Fruit fly (Drosophila melanogaster) whole organism, adult: ENCODE results near the gene Rbm13.

Source experiments
- CG11617 ChIP-seq: fragments of 200-800 bp; sonication (Bioruptor generic); optimal IDR thresholded peaks from 2 replicates; lab custom pipeline; 2017; ENCODE audit warnings: mild to moderate bottlenecking, missing biosample characterization, missing genetic modification reagents, missing genetic modification characterization
- CG12768 ChIP-seq: fragments of 200-800 bp; sonication (Bioruptor generic); optimal IDR thresholded peaks from 2 replicates; lab custom pipeline; 2017; ENCODE audit warnings: missing biosample characterization, missing genetic modification characterization, mild to moderate bottlenecking, moderate library complexity, missing genetic modification reagents
- CG14711 ChIP-seq: fragments of 200-800 bp; sonication (Bioruptor generic); optimal IDR thresholded peaks from 2 replicates; lab custom pipeline; 2018; ENCODE audit warnings: missing biosample characterization, mild to moderate bottlenecking, missing genetic modification characterization, moderate library complexity
- CG1620 ChIP-seq: fragments of 200-800 bp; sonication (Bioruptor generic); optimal IDR thresholded peaks from 2 replicates; lab custom pipeline; 2016; ENCODE audit warnings: missing biosample characterization, missing genetic modification characterization
- CG33017 ChIP-seq: fragments of 200-800 bp; sonication (Bioruptor generic); optimal IDR thresholded peaks from 2 replicates; lab custom pipeline; 2018; ENCODE audit warnings: missing biosample characterization, mild to moderate bottlenecking, missing genetic modification characterization, moderate library complexity
- CG5204 ChIP-seq: fragments of 200-800 bp; sonication (Bioruptor generic); optimal IDR thresholded peaks from 2 replicates; lab custom pipeline; 2016; ENCODE audit warnings: missing biosample characterization, missing genetic modification characterization
- CG7045 ChIP-seq: fragments of 200-800 bp; sonication (Bioruptor generic); optimal IDR thresholded peaks from 2 replicates; lab custom pipeline; 2017; ENCODE audit warnings: missing biosample characterization, mild to moderate bottlenecking, missing genetic modification characterization
- CG7101 ChIP-seq: fragments of 200-800 bp; sonication (Bioruptor generic); optimal IDR thresholded peaks from 2 replicates; lab custom pipeline; 2018; ENCODE audit warnings: missing biosample characterization, mild to moderate bottlenecking, missing genetic modification characterization, moderate library complexity
- Clk ChIP-seq: fragments of 200-800 bp; sonication (Bioruptor generic); optimal IDR thresholded peaks from 2 replicates; lab custom pipeline; 2017; ENCODE audit warnings: missing biosample characterization, missing genetic modification characterization
- Crg-1 ChIP-seq: fragments of 200-800 bp; sonication (Bioruptor generic); optimal IDR thresholded peaks from 2 replicates; lab custom pipeline; 2016; ENCODE audit warnings: missing biosample characterization, missing genetic modification characterization
- Hr96 ChIP-seq: fragments of 200-800 bp; sonication (Bioruptor generic); optimal IDR thresholded peaks from 2 replicates; lab custom pipeline; 2016; ENCODE audit warnings: missing biosample characterization, missing genetic modification characterization
- Mnt ChIP-seq: fragments of 200-800 bp; sonication (Bioruptor generic); optimal IDR thresholded peaks from 2 replicates; lab custom pipeline; 2016; ENCODE audit warnings: missing biosample characterization, mild to moderate bottlenecking, missing genetic modification characterization
- bab1 ChIP-seq: fragments of 200-800 bp; sonication (Bioruptor generic); optimal IDR thresholded peaks from 3 replicates; lab custom pipeline; 2019; ENCODE audit warnings: missing biosample characterization, mild to moderate bottlenecking, missing genetic modification characterization, moderate library complexity
- cic ChIP-seq: fragments of 200-800 bp; sonication (Bioruptor generic); optimal IDR thresholded peaks from 2 replicates; lab custom pipeline; 2017; ENCODE audit warnings: missing biosample characterization, mild to moderate bottlenecking, missing genetic modification characterization, moderate library complexity
- cnc ChIP-seq, 2 experiments: fragments of >200 bp; optimal IDR thresholded peaks; 2 replicates each; lab custom pipeline; 2017
- kay ChIP-seq: fragments of 200-800 bp; sonication (Bioruptor generic); peaks from one replicate; lab custom pipeline; 2016; ENCODE audit warnings: missing biosample characterization, missing genetic modification characterization, borderline replicate concordance
- ovo ChIP-seq: fragments of 200-800 bp; sonication (Bioruptor generic); optimal IDR thresholded peaks from 2 replicates; lab custom pipeline; 2016; ENCODE audit warnings: missing biosample characterization, missing genetic modification characterization
- pad ChIP-seq: fragments of 200-800 bp; sonication (Bioruptor generic); optimal IDR thresholded peaks from 3 replicates; lab custom pipeline; 2017; ENCODE audit warnings: missing biosample characterization, missing genetic modification characterization, mild to moderate bottlenecking, moderate library complexity, missing genetic modification reagents
- tj ChIP-seq: fragments of 200-800 bp; sonication (Bioruptor generic); optimal IDR thresholded peaks from 3 replicates; lab custom pipeline; 2017; ENCODE audit warnings: missing biosample characterization, mild to moderate bottlenecking, missing genetic modification characterization, moderate library complexity
- toe ChIP-seq: fragments of 200-800 bp; sonication (Bioruptor generic); optimal IDR thresholded peaks from 2 replicates; lab custom pipeline; 2016; ENCODE audit warnings: missing biosample characterization, missing genetic modification characterization

Gene Rbm13

DNA sequence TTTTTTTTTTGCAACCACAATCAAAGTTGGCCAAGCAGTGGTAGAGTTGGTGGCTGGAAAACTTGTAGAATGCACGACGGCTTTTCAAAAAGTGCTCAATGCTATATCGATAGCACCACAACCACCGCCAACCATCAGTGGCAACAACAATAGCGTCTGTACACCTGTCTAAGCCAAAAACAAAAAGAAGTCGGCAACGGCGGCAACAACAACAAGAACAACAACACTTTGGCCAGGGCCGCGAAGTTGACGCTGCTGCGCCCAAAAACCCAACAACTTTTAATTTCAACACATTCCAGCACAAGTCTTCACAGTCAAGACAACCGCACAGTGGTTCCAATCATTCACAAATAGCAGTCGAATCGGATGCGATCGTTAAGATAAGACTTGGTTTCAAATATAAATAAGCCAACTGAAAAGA is 38.4 kb upstream of the Rbm13 start:
- TF ChIP-seq ovo (GFP tag; lab: Kevin White, UChicago) = no peak
- TF ChIP-seq CG33017 = no peak
- no peak for TF ChIP-seq pad (GFP tag; lab: Kevin White, UChicago)
- no peak for TF ChIP-seq toe (GFP tag; lab: Kevin White, UChicago)
- TF ChIP-seq cic (GFP tag; lab: Kevin White, UChicago) = no peak
- TF ChIP-seq tj (GFP tag; lab: Kevin White, UChicago) = no peak

DNA sequence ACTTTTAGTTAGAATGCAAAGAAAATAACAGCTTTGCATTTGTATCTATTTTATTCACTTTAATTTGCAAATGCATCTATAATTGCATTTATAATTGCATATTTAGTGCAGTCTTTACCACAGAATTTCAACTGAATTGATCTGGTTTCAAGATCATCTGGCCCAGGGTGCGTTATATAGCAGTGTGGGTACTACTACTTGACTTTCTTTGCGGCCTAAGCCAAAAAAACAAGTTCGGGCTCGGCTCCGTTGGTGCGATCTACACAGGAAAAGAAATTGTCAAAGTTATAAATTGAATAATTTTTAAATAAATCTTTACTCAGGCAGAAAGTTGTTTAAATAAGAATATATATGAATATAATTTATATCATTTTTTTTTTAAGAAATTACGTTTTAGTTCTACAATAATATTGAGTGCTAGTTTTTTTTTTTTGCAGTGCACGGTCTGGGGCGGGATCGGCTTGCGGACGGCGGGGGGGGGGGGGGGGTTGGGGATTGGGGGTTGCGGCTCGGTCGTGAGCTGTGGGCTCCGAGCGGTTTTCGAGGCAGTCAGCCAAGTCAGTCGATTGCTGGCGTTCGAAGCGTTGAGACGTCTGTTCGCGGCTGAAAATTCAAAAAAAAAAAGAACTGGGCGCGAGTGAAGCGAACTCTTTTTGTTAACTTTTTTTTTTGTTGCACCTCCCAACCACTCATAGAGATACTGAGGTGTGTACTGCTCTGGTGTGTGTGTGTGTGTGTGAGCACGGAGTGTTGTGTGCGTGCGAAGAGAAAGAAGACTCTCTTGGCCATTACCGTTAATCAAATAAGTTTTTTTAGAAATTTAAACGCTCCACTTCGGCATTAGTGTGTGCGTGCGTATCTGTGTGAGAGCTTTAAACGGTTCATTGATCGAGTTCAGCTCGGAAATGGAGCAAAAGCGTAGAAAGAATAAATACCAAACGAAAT is 37.7 kb upstream of the Rbm13 start:
- no peak for TF ChIP-seq Mnt (GFP tag; lab: Kevin White, UChicago)
- no peak for TF ChIP-seq cic (GFP tag; lab: Kevin White, UChicago)
- peak; percentile 66 for TF ChIP-seq CG14711
- no peak for TF ChIP-seq CG33017
- no peak for TF ChIP-seq kay (GFP tag; lab: Kevin White, UChicago)
- peak; percentile 94 for TF ChIP-seq bab1 (GFP tag; lab: Kevin White, UChicago)
- TF ChIP-seq pad (GFP tag; lab: Kevin White, UChicago) = peak; percentile 25
- TF ChIP-seq Crg-1 (GFP tag; lab: Kevin White, UChicago) = no peak
- TF ChIP-seq CG11617 (GFP tag; lab: Kevin White, UChicago) = peak; percentile 21
- no peak for TF ChIP-seq Clk (GFP tag; lab: Kevin White, UChicago)
- peak; percentile 64 for TF ChIP-seq CG7101
- peak; percentile 48 for TF ChIP-seq tj (GFP tag; lab: Kevin White, UChicago)
- TF ChIP-seq CG7045 (GFP tag; lab: Kevin White, UChicago) = peak; percentile 13
- no peak for TF ChIP-seq CG1620
- TF ChIP-seq toe (GFP tag; lab: Kevin White, UChicago) = no peak

- no peak for TF ChIP-seq kay (GFP tag; lab: Kevin White, UChicago)
- no peak for TF ChIP-seq ovo (GFP tag; lab: Kevin White, UChicago)
- TF ChIP-seq pad (GFP tag; lab: Kevin White, UChicago) = no peak
- TF ChIP-seq bab1 (GFP tag; lab: Kevin White, UChicago) = no peak
- no peak for TF ChIP-seq Clk (GFP tag; lab: Kevin White, UChicago)
- TF ChIP-seq Mnt (GFP tag; lab: Kevin White, UChicago) = no peak
- TF ChIP-seq cic (GFP tag; lab: Kevin White, UChicago) = no peak
- no peak for TF ChIP-seq CG14711
- no peak for TF ChIP-seq CG12768 (GFP tag; lab: Kevin White, UChicago)
- no peak for TF ChIP-seq cnc (optimal IDR thresholded peaks at IDR 0.05; lab: Kevin White, UChicago)
- no peak for TF ChIP-seq Hr96 (GFP tag; lab: Kevin White, UChicago)
- TF ChIP-seq CG11617 (GFP tag; lab: Kevin White, UChicago) = no peak
- TF ChIP-seq Crg-1 (GFP tag; lab: Kevin White, UChicago) = no peak
- no peak for TF ChIP-seq CG7101
- no peak for TF ChIP-seq CG7045 (GFP tag; lab: Kevin White, UChicago)
Measured at dm6 chrX:8866256-8866655, 35.2 kb upstream of the Rbm13 start.

DNA sequence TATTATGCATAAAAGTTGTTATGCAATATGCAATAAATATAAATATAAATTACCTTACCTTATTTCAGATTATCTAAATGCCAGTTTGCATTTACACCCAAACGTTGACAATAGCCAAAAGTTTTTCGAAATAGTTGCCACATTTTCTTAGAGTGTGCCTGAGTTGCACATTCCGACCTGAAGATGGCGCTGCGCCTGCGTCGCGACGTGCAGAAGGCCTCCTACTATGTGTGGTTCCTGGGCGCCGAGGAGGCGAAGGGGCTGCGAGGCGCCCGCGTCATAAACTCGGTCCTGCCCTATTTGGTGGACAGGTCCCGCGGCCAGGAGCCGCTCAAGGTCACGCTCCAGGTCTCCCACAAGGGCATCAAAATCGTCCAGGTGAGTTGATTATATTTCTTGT is 34.0 kb upstream of the Rbm13 start:
- TF ChIP-seq CG33017 (no peak), Mnt (GFP tag; lab: Kevin White, UChicago) (no peak), CG7101 (no peak), Hr96 (GFP tag; lab: Kevin White, UChicago) (no peak), bab1 (GFP tag; lab: Kevin White, UChicago) (no peak), cic (GFP tag; lab: Kevin White, UChicago) (no peak), CG12768 (GFP tag; lab: Kevin White, UChicago) (no peak), CG5204 (GFP tag; lab: Kevin White, UChicago) (no peak), CG7045 (GFP tag; lab: Kevin White, UChicago) (no peak), Clk (GFP tag; lab: Kevin White, UChicago) (no peak), CG11617 (GFP tag; lab: Kevin White, UChicago) (no peak), kay (GFP tag; lab: Kevin White, UChicago) (no peak), Crg-1 (GFP tag; lab: Kevin White, UChicago) (no peak)

- TF ChIP-seq CG7045 (GFP tag; lab: Kevin White, UChicago) (peak; percentile 12), CG12768 (GFP tag; lab: Kevin White, UChicago) (peak; percentile 30), kay (GFP tag; lab: Kevin White, UChicago) (no peak), tj (GFP tag; lab: Kevin White, UChicago) (peak; percentile 2), Hr96 (GFP tag; lab: Kevin White, UChicago) (no peak), CG14711 (peak; percentile 71), CG33017 (peak; percentile 79), pad (GFP tag; lab: Kevin White, UChicago) (peak; percentile 17), cic (GFP tag; lab: Kevin White, UChicago) (no peak), cnc (optimal IDR thresholded peaks at IDR 0.05; lab: Kevin White, UChicago) (no peak), bab1 (GFP tag; lab: Kevin White, UChicago) (peak; percentile 74), Crg-1 (GFP tag; lab: Kevin White, UChicago) (no peak), Clk (GFP tag; lab: Kevin White, UChicago) (no peak), CG11617 (GFP tag; lab: Kevin White, UChicago) (peak; percentile 30), CG1620 (no peak), Mnt (GFP tag; lab: Kevin White, UChicago) (peak; percentile 8), ovo (GFP tag; lab: Kevin White, UChicago) (no peak), CG7101 (peak; percentile 80)
Measured at dm6 chrX:8878967-8879554, 22.4 kb upstream of the Rbm13 start.
